Worm (Caenorhabditis elegans) whole organism, L4 larva: ENCODE measurements around the gene acdh-13.

Source experiments
- D1046.2 ChIP-seq: fragments of 200-800 bp; sonication (Bioruptor generic); IDR thresholded peaks from 2 replicates; pipeline ENCODE4 v1.3.6; 2022; ENCODE audit warnings: missing genetic modification characterization, missing compliant biosample characterization
- F37D6.2 ChIP-seq: sonication (generic microtip); optimal IDR thresholded peaks from 2 replicates; lab custom pipeline; 2016; ENCODE audit warnings: mild to moderate bottlenecking, missing genetic modification characterization, missing compliant biosample characterization
- F44E2.7 ChIP-seq: fragments of 200-800 bp; sonication (Bioruptor generic); IDR thresholded peaks from 2 replicates; pipeline ENCODE4 v2.1.2; 2022; ENCODE audit warnings: missing genetic modification characterization, missing compliant biosample characterization
- R02D3.7 ChIP-seq: fragments of 150-350 bp; sonication (generic microtip); optimal IDR thresholded peaks from 3 replicates; lab custom pipeline; 2014; ENCODE audit warnings: missing biosample characterization, missing genetic modification characterization
- T26A8.4 ChIP-seq: fragments of 200-800 bp; sonication (Bioruptor generic); IDR thresholded peaks from 2 replicates; pipeline ENCODE4 v1.3.6; 2022; ENCODE audit warnings: missing genetic modification characterization, missing compliant biosample characterization
- ZK546.5 ChIP-seq, 2 experiments: sonication (generic microtip); optimal IDR thresholded peaks; 2 replicates each; lab custom pipeline; 2017; ENCODE audit warnings: missing biosample characterization in 2 of 2, missing genetic modification characterization in 2 of 2
- aha-1 ChIP-seq: fragments of 150-350 bp; peaks from one replicate; lab custom pipeline; 2014; ENCODE audit warnings: missing biosample characterization, missing genetic modification characterization
- aly-2 ChIP-seq: sonication (generic microtip); optimal IDR thresholded peaks from 2 replicates; lab custom pipeline; 2018; ENCODE audit warnings: missing biosample characterization, missing genetic modification characterization
- ama-1 ChIP-seq: fragments of 150-350 bp; optimal IDR thresholded peaks from 2 replicates; lab custom pipeline; 2014; ENCODE audit warnings: inconsistent platforms, mixed read lengths
- ceh-20 ChIP-seq: fragments of 200-800 bp; sonication (Bioruptor generic); IDR thresholded peaks from 2 replicates; pipeline ENCODE4 v1.3.6; 2022; ENCODE audit warnings: missing genetic modification reagents, missing genetic modification characterization, missing compliant biosample characterization
- cey-2 ChIP-seq: sonication (generic microtip); optimal IDR thresholded peaks from 3 replicates; lab custom pipeline; 2017; ENCODE audit warnings: missing genetic modification characterization, mild to moderate bottlenecking, missing compliant biosample characterization, antibody characterized with exemption, borderline replicate concordance; ENCODE audit not compliant: insufficient read depth
- ctbp-1 ChIP-seq: fragments of 200-800 bp; sonication (Bioruptor generic); IDR thresholded peaks from 2 replicates; pipeline ENCODE4 v1.3.6; 2022; ENCODE audit warnings: missing genetic modification reagents, missing genetic modification characterization, missing compliant biosample characterization
- daf-12 ChIP-seq: fragments of 150-350 bp; optimal IDR thresholded peaks from 2 replicates; lab custom pipeline; 2014; ENCODE audit warnings: missing biosample characterization, missing genetic modification reagents, missing genetic modification characterization
- daf-16 ChIP-seq, 3 experiments: sonication (generic microtip); optimal IDR thresholded peaks; 2 replicates each; lab custom pipeline; 2016 to 2017; ENCODE audit warnings: missing genetic modification characterization in 3 of 3, missing genetic modification reagents in 3 of 3, mild to moderate bottlenecking in 2 of 3, missing compliant biosample characterization in 2 of 3, missing biosample characterization in 1 of 3, moderate library complexity in 1 of 3
- dmd-6 ChIP-seq: fragments of 200-800 bp; sonication (Bioruptor generic); IDR thresholded peaks from 2 replicates; pipeline ENCODE4 v1.3.6; 2022; ENCODE audit warnings: missing genetic modification reagents, missing genetic modification characterization, missing compliant biosample characterization
- dpl-1 ChIP-seq: fragments of 150-350 bp; optimal IDR thresholded peaks from 2 replicates; lab custom pipeline; 2014; ENCODE audit warnings: missing biosample characterization, missing genetic modification reagents, missing genetic modification characterization
- dve-1 ChIP-seq: sonication (generic microtip); optimal IDR thresholded peaks from 2 replicates; lab custom pipeline; 2017; ENCODE audit warnings: antibody characterized with exemption, mild to moderate bottlenecking, missing genetic modification characterization, missing compliant biosample characterization; ENCODE audit not compliant: insufficient read depth
- fkh-10 ChIP-seq: fragments of 150-350 bp; optimal IDR thresholded peaks from 2 replicates; lab custom pipeline; 2014; ENCODE audit warnings: missing biosample characterization, missing genetic modification reagents, missing genetic modification characterization
- hif-1 ChIP-seq, 2 experiments: sonication (generic microtip); optimal IDR thresholded peaks; 2 replicates each; lab custom pipeline; 2016 to 2017; ENCODE audit warnings: missing compliant biosample characterization in 2 of 2, missing genetic modification characterization in 2 of 2, missing genetic modification reagents in 2 of 2, missing genotype in 2 of 2, mild to moderate bottlenecking in 1 of 2
- hlh-11 ChIP-seq: fragments of 200-800 bp; sonication (Bioruptor generic); optimal IDR thresholded peaks from 2 replicates; lab custom pipeline; 2018; ENCODE audit warnings: mild to moderate bottlenecking, missing genetic modification characterization, missing compliant biosample characterization
- hlh-30 ChIP-seq: sonication (generic microtip); optimal IDR thresholded peaks from 2 replicates; lab custom pipeline; 2017; ENCODE audit warnings: antibody characterized with exemption, mild to moderate bottlenecking, missing genetic modification characterization, missing compliant biosample characterization; ENCODE audit not compliant: insufficient read depth
- jun-1 ChIP-seq: fragments of 150-350 bp; optimal IDR thresholded peaks from 2 replicates; lab custom pipeline; 2014; ENCODE audit warnings: missing biosample characterization, missing genetic modification reagents, missing genetic modification characterization
- lin-13 ChIP-seq: fragments of 150-350 bp; optimal IDR thresholded peaks from 2 replicates; lab custom pipeline; 2014; ENCODE audit warnings: missing biosample characterization, missing genetic modification reagents, missing genetic modification characterization
- lin-29 ChIP-seq: fragments of 200-800 bp; sonication (Bioruptor generic); IDR thresholded peaks from 2 replicates; pipeline ENCODE4 v1.3.6; 2022; ENCODE audit warnings: missing genetic modification reagents, missing genetic modification characterization, missing compliant biosample characterization
- lsy-2 ChIP-seq, 2 experiments: fragments of 150-350 bp in 1 of 2; sonication (generic microtip) in 1 of 2; optimal IDR thresholded peaks; 2 replicates each; lab custom pipeline; 2014 to 2017; ENCODE audit warnings: missing biosample characterization in 2 of 2, missing genetic modification characterization in 2 of 2
- mdl-1 ChIP-seq, 2 experiments: fragments of 150-350 bp in 1 of 2; sonication (generic microtip) in 1 of 2; optimal IDR thresholded peaks; 2 replicates each; lab custom pipeline; 2014 to 2017; ENCODE audit warnings: missing biosample characterization in 2 of 2, missing genetic modification characterization in 2 of 2
- mdt-29 ChIP-seq: fragments of 200-800 bp; sonication (Bioruptor generic); IDR thresholded peaks from 2 replicates; pipeline ENCODE4 v1.3.6; 2022; ENCODE audit warnings: missing genetic modification reagents, missing genetic modification characterization, missing compliant biosample characterization
- mep-1 ChIP-seq: fragments of 150-350 bp; sonication (generic microtip); optimal IDR thresholded peaks from 3 replicates; lab custom pipeline; 2014; ENCODE audit warnings: missing biosample characterization, missing genetic modification characterization
- mes-2 ChIP-seq: sonication (generic microtip); optimal IDR thresholded peaks from 2 replicates; lab custom pipeline; 2016; ENCODE audit warnings: missing genotype, mild to moderate bottlenecking, missing genetic modification characterization, missing compliant biosample characterization; ENCODE audit not compliant: poor library complexity, severe bottlenecking
- mxl-3 ChIP-seq: fragments of 200-800 bp; sonication (Bioruptor generic); optimal IDR thresholded peaks from 2 replicates; lab custom pipeline; 2018; ENCODE audit warnings: mild to moderate bottlenecking, missing genetic modification characterization, missing compliant biosample characterization
- nhr-10 ChIP-seq: fragments of 150-350 bp; optimal IDR thresholded peaks from 2 replicates; lab custom pipeline; 2014; ENCODE audit warnings: missing biosample characterization, missing genetic modification characterization
- nhr-237 ChIP-seq: sonication (generic microtip); optimal IDR thresholded peaks from 2 replicates; lab custom pipeline; 2017; ENCODE audit warnings: missing biosample characterization, missing genetic modification characterization
- nhr-25 ChIP-seq: sonication (generic microtip); optimal IDR thresholded peaks from 2 replicates; lab custom pipeline; 2017; ENCODE audit warnings: missing genetic modification characterization, mild to moderate bottlenecking, missing compliant biosample characterization, antibody characterized with exemption, moderate library complexity, borderline replicate concordance; ENCODE audit not compliant: insufficient read depth
- nhr-28 ChIP-seq: fragments of 150-350 bp; optimal IDR thresholded peaks from 2 replicates; lab custom pipeline; 2014; ENCODE audit warnings: missing biosample characterization, missing genetic modification characterization
- nhr-48 ChIP-seq: sonication (generic microtip); optimal IDR thresholded peaks from 2 replicates; lab custom pipeline; 2016; ENCODE audit warnings: mild to moderate bottlenecking, missing genetic modification characterization, missing compliant biosample characterization
- nhr-6 ChIP-seq: fragments of 150-350 bp; optimal IDR thresholded peaks from 2 replicates; lab custom pipeline; 2014; ENCODE audit warnings: missing biosample characterization, missing genetic modification characterization
- php-3 ChIP-seq: fragments of 200-800 bp; sonication (Bioruptor generic); IDR thresholded peaks from 2 replicates; pipeline ENCODE4 v1.3.6; 2022; ENCODE audit warnings: missing genetic modification reagents, missing genetic modification characterization, missing compliant biosample characterization
- pqm-1 ChIP-seq: sonication (generic microtip); optimal IDR thresholded peaks from 2 replicates; lab custom pipeline; 2017; ENCODE audit warnings: missing biosample characterization, missing genetic modification characterization
- rbr-2 ChIP-seq: sonication (generic microtip); optimal IDR thresholded peaks from 2 replicates; lab custom pipeline; 2016; ENCODE audit warnings: missing genotype, missing genetic modification characterization, missing compliant biosample characterization
- set-16 ChIP-seq: fragments of 200-800 bp; sonication (Bioruptor generic); IDR thresholded peaks from 2 replicates; pipeline ENCODE4 v1.3.6; 2022; ENCODE audit warnings: missing genetic modification reagents, missing genetic modification characterization, missing compliant biosample characterization
- skn-1 ChIP-seq: fragments of 150-350 bp; optimal IDR thresholded peaks from 2 replicates; lab custom pipeline; 2014; ENCODE audit warnings: missing biosample characterization, missing genetic modification characterization
- tra-1 ChIP-seq: fragments of 200-800 bp; sonication (Bioruptor generic); IDR thresholded peaks from 2 replicates; pipeline ENCODE4 v1.3.6; 2022; ENCODE audit warnings: missing genetic modification reagents, missing genetic modification characterization, missing compliant biosample characterization
- unc-130 ChIP-seq: sonication (generic microtip); optimal IDR thresholded peaks from 2 replicates; lab custom pipeline; 2016; ENCODE audit warnings: missing genetic modification reagents, missing genetic modification characterization, missing compliant biosample characterization
- zag-1 ChIP-seq: fragments of 150-350 bp; optimal IDR thresholded peaks from 2 replicates; lab custom pipeline; 2014; ENCODE audit warnings: missing biosample characterization, missing genetic modification characterization
- zfp-3 ChIP-seq: fragments of 200-800 bp; sonication (Bioruptor generic); conservative IDR thresholded peaks from 2 replicates; pipeline ENCODE4 v1.3.6; 2022; ENCODE audit warnings: missing genetic modification reagents, missing genetic modification characterization, missing compliant biosample characterization
- zip-11 ChIP-seq: fragments of 200-800 bp; sonication (Bioruptor generic); IDR thresholded peaks from 2 replicates; pipeline ENCODE4 v1.3.6; 2022; ENCODE audit warnings: missing genetic modification characterization, missing compliant biosample characterization
- ztf-11 ChIP-seq: fragments of 150-350 bp; optimal IDR thresholded peaks from 2 replicates; lab custom pipeline; 2014; ENCODE audit warnings: missing biosample characterization, missing genetic modification characterization

acdh-13 gene

ce11 chrIV:8529039-8529438 is 30.4 kb upstream of the acdh-13 start:
- TF ChIP-seq mdl-1 (tag; optimal IDR thresholded peaks at IDR 0.05; lab: Kevin White, UChicago), result peak in 1 of 2 experiments; percentile 63
- TF ChIP-seq set-16 (GFP tag; lab: Robert Waterston, UW), result no peak
- no peak for TF ChIP-seq nhr-10 (tag; lab: Kevin White, UChicago)
- peak; percentile 34; the same call in 1 of the 2 replicates for TF ChIP-seq mdt-29 (GFP tag; lab: Robert Waterston, UW)
- TF ChIP-seq dmd-6, result peak; percentile 69
- peak; percentile 33 for TF ChIP-seq mes-2 (tag; lab: Kevin White, UChicago)
- TF ChIP-seq mep-1, result peak; percentile 43
- no peak for TF ChIP-seq skn-1 (tag; lab: Kevin White, UChicago)
- TF ChIP-seq ztf-11 (tag; lab: Kevin White, UChicago), result no peak
- peak; percentile 74 for TF ChIP-seq hlh-11 (tag; lab: Kevin White, UChicago)
- peak; percentile 20; the same call in 1 of the 2 replicates for TF ChIP-seq ceh-20 (GFP tag; lab: Robert Waterston, UW)
- TF ChIP-seq zfp-3 (GFP tag; lab: Robert Waterston, UW), result 0 out of 2 replicates have a peak, but pooled peaks have one; percentile 14
- TF ChIP-seq lin-29 (GFP tag; lab: Robert Waterston, UW), result no peak
- peak; percentile 55 for TF ChIP-seq cey-2
- no peak for TF ChIP-seq nhr-6 (tag; lab: Kevin White, UChicago)
- no peak for TF ChIP-seq T26A8.4 (GFP tag; lab: Robert Waterston, UW)
- TF ChIP-seq php-3, result no peak
- TF ChIP-seq nhr-25 (tag; lab: Kevin White, UChicago), result peak; percentile 18
- peak; percentile 82 for TF ChIP-seq hlh-30
- peak in 1 of 2 experiments; percentile 56 for TF ChIP-seq lsy-2 (tag; optimal IDR thresholded peaks at IDR 0.05; lab: Kevin White, UChicago)
- TF ChIP-seq jun-1 (tag; lab: Kevin White, UChicago), result no peak
- peak; percentile 94 for TF ChIP-seq aha-1 (tag; lab: Kevin White, UChicago)
- TF ChIP-seq F37D6.2 (tag; lab: Kevin White, UChicago), result no peak
- no peak for TF ChIP-seq D1046.2 (GFP tag; lab: Robert Waterston, UW)
- no peak for TF ChIP-seq lin-13 (GFP tag; lab: Kevin White, UChicago)
- TF ChIP-seq mxl-3 (GFP tag; lab: Kevin White, UChicago), result peak; percentile 43
- no peak for TF ChIP-seq fkh-10 (GFP tag; lab: Kevin White, UChicago)
- no peak for TF ChIP-seq R02D3.7 (tag; lab: Kevin White, UChicago)
- peak; percentile 6 for TF ChIP-seq rbr-2 (tag; lab: Kevin White, UChicago)
- TF ChIP-seq aly-2, result no peak
- no peak for TF ChIP-seq tra-1 (GFP tag; lab: Robert Waterston, UW)
- TF ChIP-seq daf-12 (tag; lab: Kevin White, UChicago), result no peak
- 0 out of 2 replicates have a peak, but pooled peaks have one; percentile 8 for TF ChIP-seq ctbp-1 (GFP tag; lab: Robert Waterston, UW)
- TF ChIP-seq ZK546.5 (tag; optimal IDR thresholded peaks at IDR 0.05; lab: Kevin White, UChicago), result no peak
- no peak for TF ChIP-seq ama-1 (lab: Kevin White, UChicago)
- TF ChIP-seq daf-16 (GFP tag; optimal IDR thresholded peaks at IDR 0.05; lab: Kevin White, UChicago), result no peak
- TF ChIP-seq daf-16 (tag; optimal IDR thresholded peaks at IDR 0.05; lab: Kevin White, UChicago), result no peak
- no peak for TF ChIP-seq unc-130 (GFP tag; lab: Kevin White, UChicago)
- peak; percentile 28 to 67 for TF ChIP-seq hif-1 (tag; optimal IDR thresholded peaks at IDR 0.05; lab: Kevin White, UChicago)
- no peak for TF ChIP-seq pqm-1 (tag; lab: Kevin White, UChicago)
- TF ChIP-seq F44E2.7, result no peak
- TF ChIP-seq zip-11 (GFP tag; lab: Robert Waterston, UW), result no peak
- no peak for TF ChIP-seq zag-1 (tag; lab: Kevin White, UChicago)
- no peak for TF ChIP-seq dve-1 (tag; lab: Kevin White, UChicago)
- TF ChIP-seq nhr-28 (tag; lab: Kevin White, UChicago), result peak; percentile 75
- no peak for TF ChIP-seq nhr-237 (tag; lab: Kevin White, UChicago)
- TF ChIP-seq nhr-48 (tag; lab: Kevin White, UChicago), result peak; percentile 83
- TF ChIP-seq dpl-1 (GFP tag; lab: Kevin White, UChicago), result no peak
